Worm (Caenorhabditis elegans) whole organism, young adult: ENCODE measurements around the gene T05A10.6.

Source experiments
- B0019.2 ChIP-seq: fragments of 200-800 bp; sonication (Bioruptor generic); conservative IDR thresholded peaks from 2 replicates; pipeline ENCODE4 v1.3.6; 2022; ENCODE audit warnings: missing genetic modification reagents, missing genetic modification characterization, missing compliant biosample characterization
- F22D6.2 ChIP-seq: sonication (generic microtip); optimal IDR thresholded peaks from 2 replicates; lab custom pipeline; 2016; ENCODE audit warnings: mild to moderate bottlenecking, missing genetic modification characterization, missing compliant biosample characterization
- F37B4.10 ChIP-seq: fragments of 200-800 bp; sonication (Bioruptor generic); IDR thresholded peaks from 2 replicates; pipeline ENCODE4 v1.3.6; 2022; ENCODE audit warnings: missing genetic modification characterization, missing compliant biosample characterization
- F52B5.7 ChIP-seq: sonication (generic microtip); optimal IDR thresholded peaks from 2 replicates; lab custom pipeline; 2016; ENCODE audit warnings: mild to moderate bottlenecking, missing genetic modification characterization, missing compliant biosample characterization
- F55B11.4 ChIP-seq: sonication (generic microtip); optimal IDR thresholded peaks from 2 replicates; lab custom pipeline; 2016; ENCODE audit warnings: missing compliant biosample characterization, missing genetic modification characterization, borderline replicate concordance; ENCODE audit not compliant: insufficient read depth
- F57A8.1 ChIP-seq: fragments of 200-800 bp; sonication (Bioruptor generic); optimal IDR thresholded peaks from 2 replicates; lab custom pipeline; 2018; ENCODE audit warnings: mild to moderate bottlenecking, missing genetic modification characterization, moderate library complexity, missing compliant biosample characterization
- K11D2.4 ChIP-seq: fragments of 200-800 bp; sonication (Bioruptor generic); IDR thresholded peaks from 2 replicates; pipeline ENCODE4 v1.3.6; 2022; ENCODE audit warnings: missing genetic modification reagents, missing genetic modification characterization, missing compliant biosample characterization
- K12H6.12 ChIP-seq: fragments of 200-800 bp; sonication (Bioruptor generic); optimal IDR thresholded peaks from 2 replicates; lab custom pipeline; 2018; ENCODE audit warnings: mild to moderate bottlenecking, missing genetic modification characterization, missing compliant biosample characterization
- T26A5.8 ChIP-seq: sonication (generic microtip); optimal IDR thresholded peaks from 2 replicates; lab custom pipeline; 2016; ENCODE audit warnings: missing genetic modification characterization, missing compliant biosample characterization
- Y53G8AR.9 ChIP-seq: fragments of 200-800 bp; sonication (Bioruptor generic); conservative IDR thresholded peaks from 2 replicates; pipeline ENCODE4 v1.3.6; 2022; ENCODE audit warnings: missing genetic modification reagents, missing genetic modification characterization, missing compliant biosample characterization
- Y79H2A.3 ChIP-seq: fragments of 200-800 bp; sonication (Bioruptor generic); conservative IDR thresholded peaks from 2 replicates; pipeline ENCODE4 v1.3.6; 2022; ENCODE audit warnings: missing genetic modification reagents, missing genetic modification characterization, missing compliant biosample characterization
- ZK185.1 ChIP-seq: sonication (generic microtip); optimal IDR thresholded peaks from 2 replicates; lab custom pipeline; 2016; ENCODE audit warnings: mild to moderate bottlenecking, missing genetic modification characterization, missing compliant biosample characterization; ENCODE audit not compliant: poor library complexity, severe bottlenecking
- akir-1 ChIP-seq: fragments of 200-800 bp; sonication (Bioruptor generic); optimal IDR thresholded peaks from 2 replicates; lab custom pipeline; 2018; ENCODE audit warnings: mild to moderate bottlenecking, missing genetic modification characterization, moderate library complexity, missing compliant biosample characterization
- athp-1 ChIP-seq: sonication (generic microtip); optimal IDR thresholded peaks from 2 replicates; lab custom pipeline; 2017; ENCODE audit warnings: mild to moderate bottlenecking, missing genetic modification characterization, missing compliant biosample characterization
- bed-1 ChIP-seq: fragments of 200-800 bp; sonication (Bioruptor generic); IDR thresholded peaks from 2 replicates; pipeline ENCODE4 v1.3.6; 2022; ENCODE audit warnings: missing genetic modification reagents, missing genetic modification characterization, missing compliant biosample characterization
- cebp-1 ChIP-seq, 2 experiments: fragments of 200-800 bp in 1 of 2; sonication (Bioruptor generic) in 1 of 2; sonication (generic microtip) in 1 of 2; IDR thresholded peaks in 1 of 2; optimal IDR thresholded peaks in 1 of 2; 2 replicates each; pipeline versions ENCODE4 v1.3.6 to Lab custom; 2017 to 2022; ENCODE audit warnings: missing compliant biosample characterization in 2 of 2, missing genetic modification characterization in 2 of 2, mild to moderate bottlenecking in 1 of 2, missing genetic modification reagents in 1 of 2, moderate library complexity in 1 of 2
- ceh-40 ChIP-seq: fragments of 200-800 bp; sonication (Bioruptor generic); IDR thresholded peaks from 2 replicates; pipeline ENCODE4 v1.3.6; 2022; ENCODE audit warnings: missing genetic modification characterization, missing compliant biosample characterization
- dpl-1 ChIP-seq: fragments of 150-350 bp; optimal IDR thresholded peaks from 2 replicates; lab custom pipeline; 2014; ENCODE audit warnings: missing biosample characterization, missing genetic modification reagents, missing genetic modification characterization
- efl-1 ChIP-seq: fragments of 150-350 bp; optimal IDR thresholded peaks from 2 replicates; lab custom pipeline; 2014; ENCODE audit warnings: missing biosample characterization, missing genetic modification reagents, missing genetic modification characterization
- egl-18 ChIP-seq: fragments of 200-800 bp; sonication (Bioruptor generic); IDR thresholded peaks from 2 replicates; pipeline ENCODE4 v1.3.6; 2022; ENCODE audit warnings: missing genetic modification reagents, missing genetic modification characterization, missing compliant biosample characterization
- egrh-3 ChIP-seq: fragments of 200-800 bp; sonication (Bioruptor generic); IDR thresholded peaks from 2 replicates; pipeline ENCODE4 v1.3.6; 2022; ENCODE audit warnings: missing genetic modification reagents, missing genetic modification characterization, missing compliant biosample characterization
- fkh-3 ChIP-seq: sonication (generic microtip); optimal IDR thresholded peaks from 2 replicates; lab custom pipeline; 2016; ENCODE audit warnings: mild to moderate bottlenecking, missing genetic modification characterization, missing compliant biosample characterization
- hlh-12 ChIP-seq: sonication (generic microtip); optimal IDR thresholded peaks from 2 replicates; lab custom pipeline; 2016; ENCODE audit warnings: missing genetic modification characterization, missing compliant biosample characterization
- hmg-1.2 ChIP-seq: fragments of 200-800 bp; sonication (Bioruptor generic); IDR thresholded peaks from 2 replicates; pipeline ENCODE4 v1.3.6; 2022; ENCODE audit warnings: missing genetic modification reagents, missing genetic modification characterization, missing compliant biosample characterization
- hmg-20 ChIP-seq: fragments of 200-800 bp; sonication (Bioruptor generic); IDR thresholded peaks from 2 replicates; pipeline ENCODE4 v1.3.6; 2022; ENCODE audit warnings: missing genetic modification reagents, missing genetic modification characterization, missing compliant biosample characterization
- hsf-1 ChIP-seq: fragments of 200-800 bp; sonication (Bioruptor generic); IDR thresholded peaks from 2 replicates; pipeline ENCODE4 v1.3.6; 2022; ENCODE audit warnings: missing genetic modification reagents, missing genetic modification characterization, missing compliant biosample characterization
- lin-40 ChIP-seq: sonication (generic microtip); optimal IDR thresholded peaks from 2 replicates; lab custom pipeline; 2016; ENCODE audit warnings: missing genetic modification characterization, mild to moderate bottlenecking, missing compliant biosample characterization, missing genotype, missing genetic modification reagents
- lsl-1 ChIP-seq: fragments of 200-800 bp; sonication (Bioruptor generic); optimal IDR thresholded peaks from 2 replicates; lab custom pipeline; 2018; ENCODE audit warnings: mild to moderate bottlenecking, missing genetic modification characterization, moderate library complexity, missing compliant biosample characterization
- lsy-27 ChIP-seq: sonication (generic microtip); optimal IDR thresholded peaks from 2 replicates; lab custom pipeline; 2017; ENCODE audit warnings: missing genetic modification characterization, mild to moderate bottlenecking, missing compliant biosample characterization, antibody characterized with exemption, missing genotype, borderline replicate concordance; ENCODE audit not compliant: insufficient read depth
- madf-6 ChIP-seq: fragments of 200-800 bp; sonication (Bioruptor generic); IDR thresholded peaks from 2 replicates; pipeline ENCODE4 v1.3.6; 2022; ENCODE audit warnings: missing genetic modification reagents, missing genetic modification characterization, missing compliant biosample characterization
- nhr-80 ChIP-seq: sonication (generic microtip); optimal IDR thresholded peaks from 2 replicates; lab custom pipeline; 2016; ENCODE audit warnings: missing genetic modification characterization, missing compliant biosample characterization
- nhr-90 ChIP-seq: sonication (generic microtip); optimal IDR thresholded peaks from 2 replicates; lab custom pipeline; 2016; ENCODE audit warnings: missing genotype, mild to moderate bottlenecking, missing genetic modification characterization, missing compliant biosample characterization
- pbrm-1 ChIP-seq: fragments of 200-800 bp; sonication (Bioruptor generic); IDR thresholded peaks from 2 replicates; pipeline ENCODE4 v1.3.6; 2022; ENCODE audit warnings: missing genetic modification reagents, missing genetic modification characterization, missing compliant biosample characterization
- rcor-1 ChIP-seq: fragments of 200-800 bp; sonication (Bioruptor generic); IDR thresholded peaks from 2 replicates; pipeline ENCODE4 v1.3.6; 2022; ENCODE audit warnings: missing genetic modification reagents, missing genetic modification characterization, missing compliant biosample characterization
- rpc-1 ChIP-seq, 2 experiments: fragments of 150-350 bp in 1 of 2; sonication (generic microtip) in 1 of 2; optimal IDR thresholded peaks; 2 replicates each; lab custom pipeline; 2014 to 2018; ENCODE audit warnings: missing biosample characterization in 1 of 2, missing genetic modification characterization in 1 of 2, missing genetic modification reagents in 1 of 2, missing genotype in 1 of 2
- sea-2 ChIP-seq: fragments of 200-800 bp; sonication (Bioruptor generic); IDR thresholded peaks from 2 replicates; pipeline ENCODE4 v1.3.6; 2022; ENCODE audit warnings: missing genetic modification characterization, missing compliant biosample characterization
- snpc-1.3 ChIP-seq: sonication (generic microtip); optimal IDR thresholded peaks from 2 replicates; lab custom pipeline; 2017; ENCODE audit warnings: missing genetic modification characterization, mild to moderate bottlenecking, missing compliant biosample characterization, antibody characterized with exemption, moderate library complexity, missing genotype, missing genetic modification reagents; ENCODE audit not compliant: insufficient read depth
- snpc-3.4 ChIP-seq: sonication (generic microtip); optimal IDR thresholded peaks from 2 replicates; lab custom pipeline; 2017; ENCODE audit warnings: missing genetic modification characterization, mild to moderate bottlenecking, missing compliant biosample characterization, antibody characterized with exemption, moderate library complexity, missing genotype, missing genetic modification reagents
- snpc-4 ChIP-seq, 5 experiments: fragments of 150-350 bp in 1 of 5; sonication (generic microtip) in 4 of 5; optimal IDR thresholded peaks; 2 replicates each; lab custom pipeline; 2014 to 2018; ENCODE audit warnings: missing genetic modification characterization in 5 of 5, missing biosample characterization in 3 of 5, antibody characterized with exemption in 2 of 5, mild to moderate bottlenecking in 2 of 5, missing compliant biosample characterization in 2 of 5, missing genotype in 2 of 5, moderate library complexity in 2 of 5, missing genetic modification reagents in 1 of 5
- sptf-2 ChIP-seq: fragments of 200-800 bp; sonication (Bioruptor generic); optimal IDR thresholded peaks from 2 replicates; lab custom pipeline; 2018; ENCODE audit warnings: mild to moderate bottlenecking, missing genetic modification characterization, missing compliant biosample characterization
- tbp1 ChIP-seq: fragments of 200-800 bp; sonication (Bioruptor generic); optimal IDR thresholded peaks from 2 replicates; lab custom pipeline; 2018; ENCODE audit warnings: mild to moderate bottlenecking, missing genetic modification characterization, missing compliant biosample characterization
- xnd-1 ChIP-seq: sonication (generic microtip); optimal IDR thresholded peaks from 2 replicates; lab custom pipeline; 2016; ENCODE audit warnings: missing genotype, missing genetic modification reagents, missing genetic modification characterization, missing compliant biosample characterization
- zfh-2 ChIP-seq: fragments of 200-800 bp; sonication (Bioruptor generic); conservative IDR thresholded peaks from 2 replicates; pipeline ENCODE4 v1.3.6; 2022; ENCODE audit warnings: missing genetic modification reagents, missing genetic modification characterization, missing compliant biosample characterization
- ztf-26 ChIP-seq: sonication (generic microtip); optimal IDR thresholded peaks from 2 replicates; lab custom pipeline; 2017; ENCODE audit warnings: missing genetic modification characterization, missing compliant biosample characterization
- ztf-3 ChIP-seq: fragments of 200-800 bp; sonication (Bioruptor generic); optimal IDR thresholded peaks from 2 replicates; lab custom pipeline; 2018; ENCODE audit warnings: mild to moderate bottlenecking, missing genetic modification characterization, missing compliant biosample characterization
- ztf-6 ChIP-seq: fragments of 200-800 bp; sonication (Bioruptor generic); IDR thresholded peaks from 2 replicates; pipeline ENCODE4 v1.3.6; 2022; ENCODE audit warnings: missing genetic modification reagents, missing genetic modification characterization, missing compliant biosample characterization

Gene T05A10.6

ce11 chrX:10766123-10766622 lies 28.4 kb downstream of the T05A10.6 start (continued):
- peak; percentile 91 for TF ChIP-seq hmg-1.2 (GFP tag; lab: Robert Waterston, UW)
- no peak for TF ChIP-seq F57A8.1 (GFP tag; lab: Kevin White, UChicago)
- TF ChIP-seq xnd-1 (tag; lab: Kevin White, UChicago): no peak
- peak; percentile 82 for TF ChIP-seq ZK185.1 (tag; lab: Kevin White, UChicago)
- TF ChIP-seq lsy-27 (tag; lab: Kevin White, UChicago): no peak
- TF ChIP-seq Y79H2A.3: no peak
- peak; percentile 92 for TF ChIP-seq nhr-80 (tag; lab: Kevin White, UChicago)
- TF ChIP-seq ztf-3 (GFP tag; lab: Kevin White, UChicago): peak; percentile 6
- no peak for TF ChIP-seq egl-18 (GFP tag; lab: Robert Waterston, UW)
- TF ChIP-seq sea-2 (GFP tag; lab: Robert Waterston, UW): no peak
- TF ChIP-seq dpl-1: no peak
- TF ChIP-seq F37B4.10 (GFP tag; lab: Robert Waterston, UW): no peak
- TF ChIP-seq rcor-1 (GFP tag; lab: Robert Waterston, UW): peak; percentile 66; the same call in 1 of the 2 replicates
- TF ChIP-seq T26A5.8 (tag; lab: Kevin White, UChicago): no peak
- TF ChIP-seq ceh-40 (GFP tag; lab: Robert Waterston, UW): no peak
- peak; percentile 62 for TF ChIP-seq tbp1 (GFP tag; lab: Kevin White, UChicago)
- peak; percentile 96 for TF ChIP-seq lin-40 (tag; lab: Kevin White, UChicago)
- no peak for TF ChIP-seq rpc-1 (optimal IDR thresholded peaks at IDR 0.05; lab: Kevin White, UChicago)
- no peak for TF ChIP-seq rpc-1 (tag; optimal IDR thresholded peaks at IDR 0.05; lab: Kevin White, UChicago)
- TF ChIP-seq Y53G8AR.9 (GFP tag; lab: Robert Waterston, UW): no peak
- TF ChIP-seq nhr-90 (tag; lab: Kevin White, UChicago): peak; percentile 61
- peak; percentile 70; the same call in 1 of the 2 replicates for TF ChIP-seq K11D2.4 (GFP tag; lab: Robert Waterston, UW)
- TF ChIP-seq bed-1: no peak
- peak; percentile 3 for TF ChIP-seq F22D6.2
- TF ChIP-seq athp-1 (tag; lab: Kevin White, UChicago): peak; percentile 54
- TF ChIP-seq lsl-1 (GFP tag; lab: Kevin White, UChicago): no peak
- no peak for TF ChIP-seq ztf-6 (GFP tag; lab: Robert Waterston, UW)
- TF ChIP-seq madf-6 (GFP tag; lab: Robert Waterston, UW): no peak
- peak; percentile 69 for TF ChIP-seq pbrm-1 (GFP tag; lab: Robert Waterston, UW)
- no peak; the same call in none of the 2 replicates for TF ChIP-seq egrh-3 (GFP tag; lab: Robert Waterston, UW)
- TF ChIP-seq snpc-3.4 (tag; lab: Kevin White, UChicago): peak; percentile 39
- TF ChIP-seq cebp-1 (GFP tag; IDR thresholded peaks at IDR 0.05; lab: Robert Waterston, UW): no peak
- peak; percentile 89 for TF ChIP-seq cebp-1 (tag; optimal IDR thresholded peaks at IDR 0.05; lab: Kevin White, UChicago)
- TF ChIP-seq B0019.2 (GFP tag; lab: Robert Waterston, UW): no peak
- no peak for TF ChIP-seq akir-1
- no peak for TF ChIP-seq hsf-1
- peak; percentile 68; the same call in 1 of the 2 replicates for TF ChIP-seq hmg-20
- peak; percentile 85 for TF ChIP-seq ztf-26
- TF ChIP-seq F55B11.4: no peak
- peak; percentile 91 for TF ChIP-seq K12H6.12 (tag; lab: Kevin White, UChicago)
- TF ChIP-seq snpc-1.3 (tag; lab: Kevin White, UChicago): peak; percentile 21
- TF ChIP-seq fkh-3 (tag; lab: Kevin White, UChicago): no peak
- TF ChIP-seq hlh-12: no peak
- TF ChIP-seq zfh-2 (GFP tag; lab: Robert Waterston, UW): peak; percentile 27; the same call in 1 of the 2 replicates
- no peak for TF ChIP-seq sptf-2
- TF ChIP-seq F52B5.7 (tag; lab: Kevin White, UChicago): no peak
- TF ChIP-seq efl-1 (GFP tag; lab: Kevin White, UChicago): no peak
- no peak for TF ChIP-seq snpc-4 (GFP tag; optimal IDR thresholded peaks at IDR 0.05; lab: Kevin White, UChicago)
- TF ChIP-seq snpc-4 (tag; optimal IDR thresholded peaks at IDR 0.05; lab: Kevin White, UChicago): peak in 3 of 4 experiments; percentile 50 to 78 (median 64)
